Worm (Caenorhabditis elegans) whole organism, L4 larva: ENCODE results near the gene F40F8.12.
"Not testable (repeated sequence)": the region's sequence is repeated elsewhere in the genome, so short reads cannot be mapped to it uniquely, and the experiment has no call there.

Experiments
- aly-2 ChIP-seq: sonication (generic microtip); optimal IDR thresholded peaks from 2 replicates; lab custom pipeline; 2018; ENCODE audit warnings: missing biosample characterization, missing genetic modification characterization
- dve-1 ChIP-seq: sonication (generic microtip); optimal IDR thresholded peaks from 2 replicates; lab custom pipeline; 2017; ENCODE audit warnings: antibody characterized with exemption, mild to moderate bottlenecking, missing genetic modification characterization, missing compliant biosample characterization; ENCODE audit not compliant: insufficient read depth
- hif-1 ChIP-seq, 2 experiments: sonication (generic microtip); optimal IDR thresholded peaks; 2 replicates each; lab custom pipeline; 2016 to 2017; ENCODE audit warnings: missing compliant biosample characterization in 2 of 2, missing genetic modification characterization in 2 of 2, missing genetic modification reagents in 2 of 2, missing genotype in 2 of 2, mild to moderate bottlenecking in 1 of 2
- hlh-11 ChIP-seq: fragments of 200-800 bp; sonication (Bioruptor generic); optimal IDR thresholded peaks from 2 replicates; lab custom pipeline; 2018; ENCODE audit warnings: mild to moderate bottlenecking, missing genetic modification characterization, missing compliant biosample characterization
- lsy-2 ChIP-seq, 2 experiments: fragments of 150-350 bp in 1 of 2; sonication (generic microtip) in 1 of 2; optimal IDR thresholded peaks; 2 replicates each; lab custom pipeline; 2014 to 2017; ENCODE audit warnings: missing biosample characterization in 2 of 2, missing genetic modification characterization in 2 of 2
- mxl-3 ChIP-seq: fragments of 200-800 bp; sonication (Bioruptor generic); optimal IDR thresholded peaks from 2 replicates; lab custom pipeline; 2018; ENCODE audit warnings: mild to moderate bottlenecking, missing genetic modification characterization, missing compliant biosample characterization
- nhr-102 ChIP-seq: sonication (generic microtip); optimal IDR thresholded peaks from 2 replicates; lab custom pipeline; 2016; ENCODE audit warnings: mild to moderate bottlenecking, missing genetic modification characterization, moderate library complexity, missing compliant biosample characterization
- nhr-11 ChIP-seq: fragments of 150-350 bp; optimal IDR thresholded peaks from 2 replicates; lab custom pipeline; 2014; ENCODE audit warnings: missing biosample characterization, missing genetic modification characterization
- php-3 ChIP-seq: fragments of 200-800 bp; sonication (Bioruptor generic); IDR thresholded peaks from 2 replicates; pipeline ENCODE4 v1.3.6; 2022; ENCODE audit warnings: missing genetic modification reagents, missing genetic modification characterization, missing compliant biosample characterization
- snpc-4 ChIP-seq: fragments of 150-350 bp; optimal IDR thresholded peaks from 2 replicates; lab custom pipeline; 2014; ENCODE audit warnings: missing biosample characterization, missing genetic modification characterization

- TF ChIP-seq lsy-2 (tag; optimal IDR thresholded peaks at IDR 0.05; lab: Kevin White, UChicago); php-3; nhr-11; nhr-102 (tag; lab: Kevin White, UChicago); hif-1 (tag; optimal IDR thresholded peaks at IDR 0.05; lab: Kevin White, UChicago); snpc-4; hlh-11; mxl-3 (GFP tag; lab: Kevin White, UChicago); aly-2 (tag; lab: Kevin White, UChicago); dve-1: not testable (repeated sequence)
These were observed 40.9 kb downstream of the F40F8.12 start for ce11 chrII:11170495-11170894.
